ENCODE assay signal across 1 fruit fly cellular context in genomic region chr3R:27916355-27917019, dm6.
A peak's percentile ranks its signal among the peaks of the same experiment; 100 is the strongest.
TF ChIP-seq lines count a peak whose summit lies in the region.

TSS of gene CG5003 (minus strand) at chr3R:27916516.
TSS of gene mRpS22 (plus strand) at chr3R:27916908.

TF ChIP-seq in whole organism, embryonic, 481 proteins besides CTCF, POLR2A, EP300 and RAD21 (continued from another document and continues in another):
- TF ChIP-seq CG11398 (GFP tag; optimal IDR thresholded peaks at IDR 0.05; lab: Kevin White, UChicago) (no peak), pan (optimal IDR thresholded peaks at IDR 0.05; lab: Kevin White, UChicago) (no peak), pan (GFP tag; optimal IDR thresholded peaks at IDR 0.05 in 1 of 2, IDR thresholded peaks at IDR 0.05 in 1 of 2) (peak in 1 of 2 experiments; percentile 59), B-H2 (GFP tag; optimal IDR thresholded peaks at IDR 0.05; lab: Kevin White, UChicago) (peak; percentile 51), CG14667 (GFP tag; IDR thresholded peaks at IDR 0.05; lab: Robert Waterston, UW) (peak; percentile 40), zfh1 (GFP tag; IDR thresholded peaks at IDR 0.05; lab: Robert Waterston, UW) (peak; percentile 6; the same call in 1 of the 3 replicates), Deaf1 (tag; optimal IDR thresholded peaks at IDR 0.05; lab: Kevin White, UChicago) (peak; percentile 22), amos (GFP tag; IDR thresholded peaks at IDR 0.05; lab: Robert Waterston, UW; ENCODE audit: partially characterized antibody) (peak; percentile 41; the same call in 1 of the 2 replicates), CG30403 (GFP tag; optimal IDR thresholded peaks at IDR 0.05; lab: Kevin White, UChicago) (peak; percentile 86), gsb-n (tag; optimal IDR thresholded peaks at IDR 0.05; lab: Kevin White, UChicago) (peak; percentile 54), CG5953 (GFP tag; IDR thresholded peaks at IDR 0.05; lab: Robert Waterston, UW) (no peak), crc (GFP tag; optimal IDR thresholded peaks at IDR 0.05; lab: Kevin White, UChicago) (no peak), Dfd (GFP tag; optimal IDR thresholded peaks at IDR 0.05; lab: Kevin White, UChicago) (peak in 1 of 2 experiments; percentile 65), CG18619 (GFP tag; optimal IDR thresholded peaks at IDR 0.05; lab: Kevin White, UChicago) (peak; percentile 46), CG17612 (GFP tag; IDR thresholded peaks at IDR 0.05; lab: Robert Waterston, UW) (no peak), Dbx (GFP tag; IDR thresholded peaks at IDR 0.05; lab: Robert Waterston, UW) (peak; percentile 17; the same call in 2 of the 3 replicates), Awh (GFP tag; IDR thresholded peaks at IDR 0.05; lab: Robert Waterston, UW) (no peak), CG15011 (GFP tag; optimal IDR thresholded peaks at IDR 0.05; lab: Kevin White, UChicago) (no peak), CG3065 (GFP tag; optimal IDR thresholded peaks at IDR 0.05; lab: Kevin White, UChicago) (no peak), CG7271 (tag; optimal IDR thresholded peaks at IDR 0.05; lab: Kevin White, UChicago) (no peak), p53 (GFP tag; optimal IDR thresholded peaks at IDR 0.05; lab: Kevin White, UChicago) (no peak), NC2β (GFP tag; optimal IDR thresholded peaks at IDR 0.05; lab: Kevin White, UChicago) (no peak), CG10366 (GFP tag; IDR thresholded peaks at IDR 0.05; lab: Robert Waterston, UW) (peak; percentile 23), CG14965 (GFP tag; optimal IDR thresholded peaks at IDR 0.05; lab: Kevin White, UChicago; ENCODE audit: borderline replicate concordance) (no peak), CG11093 (GFP tag; IDR thresholded peaks at IDR 0.05; lab: Robert Waterston, UW) (0 out of 3 replicates have a peak, but pooled peaks have one; percentile 25), Stat92E (GFP tag; optimal IDR thresholded peaks at IDR 0.05; lab: Kevin White, UChicago) (no peak), Trl (optimal IDR thresholded peaks at IDR 0.05; lab: Kevin White, UChicago) (no peak), Trl (GFP tag; optimal IDR thresholded peaks at IDR 0.05; lab: Kevin White, UChicago) (no peak), CG31224 (GFP tag; IDR thresholded peaks at IDR 0.05; lab: Robert Waterston, UW) (no peak; the same call in 1 of the 2 replicates), vfl (GFP tag; optimal IDR thresholded peaks at IDR 0.05; lab: Kevin White, UChicago) (peak; percentile 11), YL-1 (GFP tag; optimal IDR thresholded peaks at IDR 0.05; lab: Kevin White, UChicago) (peak; percentile 39), CG13775 (GFP tag; optimal IDR thresholded peaks at IDR 0.05; lab: Kevin White, UChicago) (peak; percentile 75), CG4360 (GFP tag; IDR thresholded peaks at IDR 0.05; lab: Robert Waterston, UW) (no peak), tna (GFP tag; IDR thresholded peaks at IDR 0.05; lab: Robert Waterston, UW; ENCODE audit: partially characterized antibody) (peak; percentile 34; the same call in 1 of the 2 replicates), Gug (GFP tag; IDR thresholded peaks at IDR 0.05; lab: Robert Waterston, UW) (peak; percentile 9; the same call in 2 of the 4 replicates), crol (GFP tag; IDR thresholded peaks at IDR 0.05; lab: Robert Waterston, UW) (no peak), CG2120 (GFP tag; optimal IDR thresholded peaks at IDR 0.05; lab: Kevin White, UChicago) (peak; percentile 59), sim (GFP tag; IDR thresholded peaks at IDR 0.05; lab: Robert Waterston, UW) (no peak), sqz (GFP tag; optimal IDR thresholded peaks at IDR 0.05; lab: Kevin White, UChicago) (peak; percentile 69), CG15073 (GFP tag; optimal IDR thresholded peaks at IDR 0.05; lab: Kevin White, UChicago) (no peak), Atf-2 (GFP tag; optimal IDR thresholded peaks at IDR 0.05; lab: Kevin White, UChicago) (no peak), PHDP (tag; optimal IDR thresholded peaks at IDR 0.05; lab: Kevin White, UChicago) (peak; percentile 44), CG9437 (GFP tag; optimal IDR thresholded peaks at IDR 0.05; lab: Kevin White, UChicago) (peak; percentile 60), ara (GFP tag; IDR thresholded peaks at IDR 0.05; lab: Robert Waterston, UW) (no peak), trem (tag; optimal IDR thresholded peaks at IDR 0.05; lab: Kevin White, UChicago) (peak; percentile 11), salm (tag; optimal IDR thresholded peaks at IDR 0.05; lab: Kevin White, UChicago) (no peak), GATAe (GFP tag; conservative IDR thresholded peaks at IDR 0.05; lab: Robert Waterston, UW) (no peak), CG15479 (GFP tag; optimal IDR thresholded peaks at IDR 0.05; lab: Kevin White, UChicago) (no peak), CG18262 (tag; optimal IDR thresholded peaks at IDR 0.05; lab: Kevin White, UChicago) (peak; percentile 69), CG10431 (GFP tag; optimal IDR thresholded peaks at IDR 0.05; lab: Kevin White, UChicago) (peak; percentile 16), Lim3 (GFP tag; IDR thresholded peaks at IDR 0.05; lab: Robert Waterston, UW) (no peak), Fer1 (GFP tag; optimal IDR thresholded peaks at IDR 0.05; lab: Kevin White, UChicago) (peak; percentile 47), CG2712 (tag; optimal IDR thresholded peaks at IDR 0.05; lab: Kevin White, UChicago) (peak; percentile 69), knrl (GFP tag; IDR thresholded peaks at IDR 0.05; lab: Robert Waterston, UW; ENCODE audit: partially characterized antibody) (peak; percentile 21; the same call in 1 of the 3 replicates), CG4617 (GFP tag; optimal IDR thresholded peaks at IDR 0.05; lab: Kevin White, UChicago; ENCODE audit: borderline replicate concordance) (no peak), Ravus (GFP tag; IDR thresholded peaks at IDR 0.05; lab: Robert Waterston, UW) (no peak), CG10979 (tag; optimal IDR thresholded peaks at IDR 0.05; lab: Kevin White, UChicago) (peak; percentile 40), pita (GFP tag; optimal IDR thresholded peaks at IDR 0.05; lab: Kevin White, UChicago) (no peak), Nf-YC (tag; optimal IDR thresholded peaks at IDR 0.05; lab: Kevin White, UChicago) (peak; percentile 73), ftz-f1 (GFP tag; optimal IDR thresholded peaks at IDR 0.05; lab: Kevin White, UChicago) (no peak), CG10543 (GFP tag; optimal IDR thresholded peaks at IDR 0.05; lab: Kevin White, UChicago) (peak; percentile 80), Sox102F (GFP tag; optimal IDR thresholded peaks at IDR 0.05; lab: Kevin White, UChicago) (peak; percentile 59), corto (GFP tag; optimal IDR thresholded peaks at IDR 0.05; lab: Kevin White, UChicago) (no peak), CG15601 (tag; optimal IDR thresholded peaks at IDR 0.05; lab: Kevin White, UChicago) (peak; percentile 48), CG16779 (GFP tag; IDR thresholded peaks at IDR 0.05; lab: Robert Waterston, UW) (no peak), CG10209 (GFP tag; optimal IDR thresholded peaks at IDR 0.05; lab: Kevin White, UChicago) (peak; percentile 50), ken (GFP tag; IDR thresholded peaks at IDR 0.05; lab: Robert Waterston, UW) (no peak), H2.0 (GFP tag; IDR thresholded peaks at IDR 0.05; lab: Robert Waterston, UW) (peak; percentile 28), CG32772 (GFP tag; IDR thresholded peaks at IDR 0.05; lab: Robert Waterston, UW) (0 out of 2 replicates have a peak, but pooled peaks have one; percentile 54), E2f1 (GFP tag; IDR thresholded peaks at IDR 0.05; lab: Robert Waterston, UW) (no peak), E2f2 (GFP tag; IDR thresholded peaks at IDR 0.05; lab: Robert Waterston, UW) (peak; percentile 16; the same call in 1 of the 2 replicates), Hr51 (GFP tag; optimal IDR thresholded peaks at IDR 0.05; lab: Kevin White, UChicago) (peak in 1 of 2 experiments; percentile 57), Taf1 (GFP tag; IDR thresholded peaks at IDR 0.05; lab: Robert Waterston, UW) (no peak), insv (GFP tag; optimal IDR thresholded peaks at IDR 0.05; lab: Kevin White, UChicago) (peak in 1 of 2 experiments; percentile 22), fu2 (GFP tag; optimal IDR thresholded peaks at IDR 0.05; lab: Kevin White, UChicago) (no peak), Dip2 (GFP tag; IDR thresholded peaks at IDR 0.05; lab: Robert Waterston, UW) (no peak), kay (GFP tag; optimal IDR thresholded peaks at IDR 0.05; lab: Kevin White, UChicago) (peak; percentile 55), aop (GFP tag; IDR thresholded peaks at IDR 0.05; lab: Robert Waterston, UW) (no peak), CG12104 (GFP tag; optimal IDR thresholded peaks at IDR 0.05; lab: Kevin White, UChicago) (peak; percentile 69), fd102C (GFP tag; optimal IDR thresholded peaks at IDR 0.05; lab: Kevin White, UChicago) (no peak), CG3281 (GFP tag; optimal IDR thresholded peaks at IDR 0.05; lab: Kevin White, UChicago) (peak; percentile 69), CG14014 (GFP tag; IDR thresholded peaks at IDR 0.05; lab: Robert Waterston, UW) (no peak), CG17385 (GFP tag; optimal IDR thresholded peaks at IDR 0.05; lab: Kevin White, UChicago) (peak; percentile 55), Abd-B (GFP tag; optimal IDR thresholded peaks at IDR 0.05; lab: Kevin White, UChicago) (peak; percentile 78), Dip3 (GFP tag; optimal IDR thresholded peaks at IDR 0.05; lab: Kevin White, UChicago) (peak; percentile 6), mld (GFP tag; IDR thresholded peaks at IDR 0.05; lab: Robert Waterston, UW; ENCODE audit: partially characterized antibody) (no peak), CG4424 (GFP tag; optimal IDR thresholded peaks at IDR 0.05; lab: Kevin White, UChicago) (peak; percentile 69), wor (GFP tag; IDR thresholded peaks at IDR 0.05; lab: Robert Waterston, UW) (peak; percentile 18; the same call in 1 of the 2 replicates), CG9876 (GFP tag; optimal IDR thresholded peaks at IDR 0.05; lab: Kevin White, UChicago) (peak; percentile 28), sna (GFP tag; IDR thresholded peaks at IDR 0.05; lab: Robert Waterston, UW; ENCODE audit: partially characterized antibody) (no peak), kah (GFP tag; optimal IDR thresholded peaks at IDR 0.05; lab: Kevin White, UChicago) (no peak), Opbp (GFP tag; IDR thresholded peaks at IDR 0.05; lab: Robert Waterston, UW; ENCODE audit: partially characterized antibody) (no peak), NfI (GFP tag; optimal IDR thresholded peaks at IDR 0.05; lab: Kevin White, UChicago) (peak; percentile 58), CG11456 (GFP tag; IDR thresholded peaks at IDR 0.05; lab: Robert Waterston, UW) (0 out of 3 replicates have a peak, but pooled peaks have one; percentile 32), hbn (GFP tag; IDR thresholded peaks at IDR 0.05; lab: Robert Waterston, UW; ENCODE audit: partially characterized antibody) (no peak), CrebB (tag; optimal IDR thresholded peaks at IDR 0.05; lab: Kevin White, UChicago) (no peak), ap (GFP tag; IDR thresholded peaks at IDR 0.05; lab: Robert Waterston, UW) (0 out of 2 replicates have a peak, but pooled peaks have one; percentile 10), pum (GFP tag; optimal IDR thresholded peaks at IDR 0.05; lab: Kevin White, UChicago) (peak; percentile 22), CG12659 (GFP tag; optimal IDR thresholded peaks at IDR 0.05; lab: Kevin White, UChicago) (peak; percentile 64), Myb (GFP tag; optimal IDR thresholded peaks at IDR 0.05; lab: Kevin White, UChicago) (no peak), CG18011 (GFP tag; optimal IDR thresholded peaks at IDR 0.05; lab: Kevin White, UChicago) (peak; percentile 31), CG14860 (GFP tag; IDR thresholded peaks at IDR 0.05; lab: Robert Waterston, UW; ENCODE audit: partially characterized antibody) (no peak), CG2116 (GFP tag; optimal IDR thresholded peaks at IDR 0.05; lab: Kevin White, UChicago) (peak; percentile 51), CG33557 (GFP tag; optimal IDR thresholded peaks at IDR 0.05; lab: Kevin White, UChicago) (peak; percentile 38), tio (GFP tag; optimal IDR thresholded peaks at IDR 0.05; lab: Kevin White, UChicago) (no peak), Hsf (GFP tag; optimal IDR thresholded peaks at IDR 0.05; lab: Kevin White, UChicago) (peak; percentile 54), ems (GFP tag; optimal IDR thresholded peaks at IDR 0.05; lab: Kevin White, UChicago) (no peak), CG16813 (GFP tag; IDR thresholded peaks at IDR 0.05; lab: Robert Waterston, UW; ENCODE audit: partially characterized antibody) (peak; percentile 46; the same call in 1 of the 3 replicates), bab2 (GFP tag; optimal IDR thresholded peaks at IDR 0.05; lab: Kevin White, UChicago) (peak; percentile 1), jigr1 (GFP tag; IDR thresholded peaks at IDR 0.05; lab: Robert Waterston, UW) (no peak), CG31441 (GFP tag; IDR thresholded peaks at IDR 0.05; lab: Robert Waterston, UW) (peak; percentile 64), zen (tag; optimal IDR thresholded peaks at IDR 0.05; lab: Kevin White, UChicago) (peak; percentile 48), CG5180 (GFP tag; optimal IDR thresholded peaks at IDR 0.05; lab: Kevin White, UChicago) (peak; percentile 3), luna (GFP tag; optimal IDR thresholded peaks at IDR 0.05; lab: Kevin White, UChicago) (no peak), bbx (GFP tag; IDR thresholded peaks at IDR 0.05; lab: Robert Waterston, UW; ENCODE audit: partially characterized antibody) (0 out of 2 replicates have a peak, but pooled peaks have one; percentile 9), Lhr (GFP tag; optimal IDR thresholded peaks at IDR 0.05; lab: Kevin White, UChicago) (peak; percentile 24), nmo (GFP tag; optimal IDR thresholded peaks at IDR 0.05; lab: Kevin White, UChicago) (peak; percentile 80), CG17568 (GFP tag; optimal IDR thresholded peaks at IDR 0.05; lab: Kevin White, UChicago) (no peak), hth (optimal IDR thresholded peaks at IDR 0.05; lab: Kevin White, UChicago) (no peak), h (optimal IDR thresholded peaks at IDR 0.05; lab: Kevin White, UChicago) (no peak), eve (GFP tag; optimal IDR thresholded peaks at IDR 0.05; lab: Kevin White, UChicago) (no peak), Jarid2 (GFP tag; optimal IDR thresholded peaks at IDR 0.05; lab: Kevin White, UChicago) (peak; percentile 17), CG1024 (GFP tag; IDR thresholded peaks at IDR 0.05; lab: Robert Waterston, UW) (no peak), CG11560 (tag; IDR thresholded peaks at IDR 0.05; lab: Robert Waterston, UW) (no peak), seq (GFP tag; IDR thresholded peaks at IDR 0.05; lab: Robert Waterston, UW) (no peak), CG17829 (tag; optimal IDR thresholded peaks at IDR 0.05; lab: Kevin White, UChicago) (peak; percentile 67), CG10147 (GFP tag; optimal IDR thresholded peaks at IDR 0.05; lab: Kevin White, UChicago) (peak; percentile 27), Sry-δ (GFP tag; optimal IDR thresholded peaks at IDR 0.05; lab: Kevin White, UChicago) (peak; percentile 42), dan (GFP tag; IDR thresholded peaks at IDR 0.05; lab: Robert Waterston, UW) (no peak)
